Fruit fly (Drosophila melanogaster): ENCODE data around the gene CG13933.

CG13933 gene

dm6 chr3L:1810288-1810687, 35.3 kb upstream of the CG13933 start, which contains the start of gene GV1 (continued):
- TF ChIP-seq CG7368 (GFP tag; optimal IDR thresholded peaks at IDR 0.05) (no peak), acj6 (GFP tag; optimal IDR thresholded peaks at IDR 0.05) (no peak), Eip75B (GFP tag; optimal IDR thresholded peaks at IDR 0.05) (peak; percentile 50), dac (GFP tag; optimal IDR thresholded peaks at IDR 0.05) (no peak), CG8319 (GFP tag; optimal IDR thresholded peaks at IDR 0.05) (no peak), CG6276 (GFP tag; optimal IDR thresholded peaks at IDR 0.05) (peak; percentile 88), Eip78C (GFP tag) (peak; percentile 75), esn (GFP tag; optimal IDR thresholded peaks at IDR 0.05) (peak; percentile 30), eg (GFP tag; IDR thresholded peaks at IDR 0.05) (peak; percentile 89), CG1621 (tag; optimal IDR thresholded peaks at IDR 0.05) (peak; percentile 89), salr (GFP tag; optimal IDR thresholded peaks at IDR 0.05) (peak in 1 of 2 experiments; percentile 52), CG10669 (GFP tag; optimal IDR thresholded peaks at IDR 0.05) (peak; percentile 81), Hr39 (GFP tag; optimal IDR thresholded peaks at IDR 0.05) (no peak), dsx (GFP tag; optimal IDR thresholded peaks at IDR 0.05; ENCODE audit: poor library complexity, severe bottlenecking) (peak; percentile 87), CG6854 (GFP tag; optimal IDR thresholded peaks at IDR 0.05) (peak; percentile 81), CG3919 (GFP tag; optimal IDR thresholded peaks at IDR 0.05) (peak; percentile 51), ss (GFP tag; optimal IDR thresholded peaks at IDR 0.05) (peak; percentile 96 to 97), Ets96B (tag; optimal IDR thresholded peaks at IDR 0.05) (peak; percentile 83), pdm3 (GFP tag; optimal IDR thresholded peaks at IDR 0.05) (no peak), vri (GFP tag; optimal IDR thresholded peaks at IDR 0.05) (peak; percentile 42), Ets21C (GFP tag; optimal IDR thresholded peaks at IDR 0.05) (no peak), net (GFP tag; optimal IDR thresholded peaks at IDR 0.05) (peak; percentile 76), Lpt (GFP tag; optimal IDR thresholded peaks at IDR 0.05) (peak; percentile 57), Hr38 (GFP tag; optimal IDR thresholded peaks at IDR 0.05) (no peak), lz (GFP tag; optimal IDR thresholded peaks at IDR 0.05) (no peak), fd85E (GFP tag; optimal IDR thresholded peaks at IDR 0.05) (no peak), fd59A (GFP tag; optimal IDR thresholded peaks at IDR 0.05) (peak; percentile 53), Gug (GFP tag; IDR thresholded peaks at IDR 0.05) (0 out of 2 replicates have a peak, but pooled peaks have one; percentile 20), CG4318 (GFP tag; optimal IDR thresholded peaks at IDR 0.05) (no peak), cyc (GFP tag; optimal IDR thresholded peaks at IDR 0.05) (no peak), CG15336 (GFP tag; IDR thresholded peaks at IDR 0.05) (peak; percentile 82), CG11762 (GFP tag; optimal IDR thresholded peaks at IDR 0.05; ENCODE audit: insufficient read depth) (no peak), CG11902 (GFP tag; optimal IDR thresholded peaks at IDR 0.05) (no peak), Sox15 (GFP tag; optimal IDR thresholded peaks at IDR 0.05) (no peak), CG11294 (GFP tag; IDR thresholded peaks at IDR 0.05) (peak; percentile 39; the same call in 1 of the 2 replicates), Eip93F (GFP tag; optimal IDR thresholded peaks at IDR 0.05) (peak; percentile 14)

- TF ChIP-seq eg (GFP tag; IDR thresholded peaks at IDR 0.05): peak; percentile 95
- TF ChIP-seq salr (GFP tag; optimal IDR thresholded peaks at IDR 0.05): peak in 1 of 2 experiments; percentile 73
- peak; percentile 84 for TF ChIP-seq CG6792 (GFP tag; optimal IDR thresholded peaks at IDR 0.05)
- peak; percentile 87 for TF ChIP-seq pdm3 (GFP tag; optimal IDR thresholded peaks at IDR 0.05)
- peak; percentile 82 to 85 for TF ChIP-seq ss (GFP tag; optimal IDR thresholded peaks at IDR 0.05)
- no peak for TF ChIP-seq fkh (GFP tag; optimal IDR thresholded peaks at IDR 0.05)
- TF ChIP-seq Hr39 (GFP tag; optimal IDR thresholded peaks at IDR 0.05): peak; percentile 78
- TF ChIP-seq net (GFP tag; optimal IDR thresholded peaks at IDR 0.05): peak; percentile 84
- no peak for TF ChIP-seq CG10669 (GFP tag; optimal IDR thresholded peaks at IDR 0.05)
- TF ChIP-seq topi (GFP tag; optimal IDR thresholded peaks at IDR 0.05): peak; percentile 75
- TF ChIP-seq CG3032 (tag; optimal IDR thresholded peaks at IDR 0.05): peak; percentile 84
- TF ChIP-seq dac (GFP tag; optimal IDR thresholded peaks at IDR 0.05): peak; percentile 28
- no peak for TF ChIP-seq Sox102F (GFP tag; optimal IDR thresholded peaks at IDR 0.05)
- TF ChIP-seq CG4318 (GFP tag; optimal IDR thresholded peaks at IDR 0.05): no peak
- peak; percentile 85 for TF ChIP-seq acj6 (GFP tag; optimal IDR thresholded peaks at IDR 0.05)
- peak; percentile 53 for TF ChIP-seq Ets21C (GFP tag; optimal IDR thresholded peaks at IDR 0.05)
- peak; percentile 85 for TF ChIP-seq achi (GFP tag; optimal IDR thresholded peaks at IDR 0.05)
- no peak for TF ChIP-seq Hr38 (GFP tag; optimal IDR thresholded peaks at IDR 0.05)
- TF ChIP-seq CG6276 (GFP tag; optimal IDR thresholded peaks at IDR 0.05): no peak
- TF ChIP-seq CG11902 (GFP tag; optimal IDR thresholded peaks at IDR 0.05): peak; percentile 74
- TF ChIP-seq Gug (GFP tag; IDR thresholded peaks at IDR 0.05): peak; percentile 84
- TF ChIP-seq CG8632 (GFP tag; optimal IDR thresholded peaks at IDR 0.05): no peak
- TF ChIP-seq CG3919 (GFP tag; optimal IDR thresholded peaks at IDR 0.05): peak; percentile 90
- TF ChIP-seq CG32006 (GFP tag; optimal IDR thresholded peaks at IDR 0.05): peak; percentile 82
- TF ChIP-seq Blimp-1 (GFP tag; optimal IDR thresholded peaks at IDR 0.05): no peak
- peak; percentile 80 for TF ChIP-seq CG34406 (GFP tag; optimal IDR thresholded peaks at IDR 0.05)
- TF ChIP-seq CG8319 (GFP tag; optimal IDR thresholded peaks at IDR 0.05): peak; percentile 75
- no peak for TF ChIP-seq CG16779 (tag; optimal IDR thresholded peaks at IDR 0.05)
- peak; percentile 84 for TF ChIP-seq fd59A (GFP tag; optimal IDR thresholded peaks at IDR 0.05)
- peak; percentile 86 for TF ChIP-seq Ets96B (tag; optimal IDR thresholded peaks at IDR 0.05)
- no peak for TF ChIP-seq CG6854 (GFP tag; optimal IDR thresholded peaks at IDR 0.05)
- TF ChIP-seq Sox15 (GFP tag; optimal IDR thresholded peaks at IDR 0.05): peak; percentile 72
These were observed 33.7 kb upstream of the CG13933 start for dm6 chr3L:1808631-1809030.
